Fruit fly (Drosophila melanogaster) Kc167 (cell line): ENCODE results near the gene H15.

Experiments
- Sin3A ChIP-seq: fragments of >200 bp; optimal IDR thresholded peaks from 2 replicates; lab custom pipeline; 2018; ENCODE audit warnings: missing external identifiers
- h ChIP-seq: fragments of >200 bp; optimal IDR thresholded peaks from 3 replicates; lab custom pipeline; 2018; ENCODE audit warnings: missing external identifiers
- psq ChIP-seq: fragments of >200 bp; optimal IDR thresholded peaks from 2 replicates; lab custom pipeline; 2017; ENCODE audit warnings: missing external identifiers

DNA sequence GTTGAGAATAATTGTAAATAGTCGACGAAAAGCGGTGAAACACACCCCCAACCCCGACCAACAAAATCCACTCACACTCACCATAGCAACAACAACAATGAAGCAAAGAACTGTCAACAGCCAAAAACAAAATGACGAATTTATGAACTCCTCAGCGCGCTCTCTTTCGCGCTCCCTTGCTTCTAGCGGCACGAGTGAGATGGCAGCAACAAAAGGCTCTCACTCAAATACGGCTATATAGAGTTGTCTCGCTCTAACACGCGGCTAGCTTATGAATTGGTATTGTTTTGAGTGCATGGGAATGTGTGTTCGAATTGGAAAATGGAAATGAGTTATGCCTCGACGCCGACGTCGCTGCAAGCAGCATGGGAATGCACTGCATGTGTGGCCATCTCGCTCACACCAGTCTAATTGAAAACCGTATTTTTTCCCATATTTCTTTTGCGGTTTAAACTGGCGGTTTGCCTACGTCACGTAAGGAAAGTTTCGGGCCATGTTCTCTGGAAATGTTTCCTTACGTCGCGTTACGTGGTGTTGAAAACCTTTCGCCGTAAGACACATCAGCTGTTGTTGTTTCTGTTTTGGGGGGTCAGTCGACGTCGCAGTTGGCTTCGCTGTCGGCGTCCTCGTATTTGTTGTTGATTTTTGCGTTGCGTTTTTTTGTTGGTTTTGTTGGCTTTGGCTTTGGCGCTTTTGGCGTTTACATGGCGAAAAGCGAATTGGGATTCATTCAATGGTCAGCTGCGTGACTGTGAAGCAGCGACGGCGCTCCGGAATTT is at the start of gene H15:
- no peak for TF ChIP-seq psq (lab: Kevin White, UChicago)
- no peak for TF ChIP-seq h (lab: Kevin White, UChicago)
- TF ChIP-seq Sin3A, result no peak
